Fruit fly (Drosophila melanogaster) whole organism, embryonic: ENCODE data around the gene Sfp65A.

ENCODE experiments used
- Antp ChIP-seq: fragments of 200-800 bp; sonication (Bioruptor generic); optimal IDR thresholded peaks from 3 replicates; lab custom pipeline; 2016; ENCODE audit warnings: missing biosample characterization, missing genetic modification characterization
- C15 ChIP-seq: fragments of 200-800 bp; sonication (Bioruptor generic); IDR thresholded peaks from 3 replicates; pipeline ENCODE4 v1.3.6; 2022; ENCODE audit warnings: missing biosample characterization, missing genetic modification characterization
- CG12299 ChIP-seq: fragments of 200-800 bp; sonication (Bioruptor generic); optimal IDR thresholded peaks from 2 replicates; lab custom pipeline; 2018; ENCODE audit warnings: missing biosample characterization, mild to moderate bottlenecking, missing genetic modification characterization
- CG15011 ChIP-seq: fragments of 200-800 bp; sonication (Bioruptor generic); optimal IDR thresholded peaks from 3 replicates; lab custom pipeline; 2018; ENCODE audit warnings: missing biosample characterization, mild to moderate bottlenecking, missing genetic modification characterization
- CG15479 ChIP-seq: fragments of 200-800 bp; sonication (Bioruptor generic); optimal IDR thresholded peaks from 3 replicates; lab custom pipeline; 2019; ENCODE audit warnings: missing biosample characterization, mild to moderate bottlenecking, missing genetic modification characterization, moderate library complexity
- CG1602 ChIP-seq: fragments of 200-800 bp; sonication (Bioruptor generic); optimal IDR thresholded peaks from 3 replicates; lab custom pipeline; 2016; ENCODE audit warnings: missing biosample characterization, missing genetic modification characterization
- CG1603 ChIP-seq: fragments of 200-800 bp; sonication (Bioruptor generic); optimal IDR thresholded peaks from 2 replicates; lab custom pipeline; 2019; ENCODE audit warnings: missing biosample characterization, mild to moderate bottlenecking, missing genetic modification characterization, moderate library complexity
- CG17385 ChIP-seq: fragments of 200-800 bp; sonication (Bioruptor generic); optimal IDR thresholded peaks from 3 replicates; lab custom pipeline; 2018; ENCODE audit warnings: missing biosample characterization, mild to moderate bottlenecking, missing genetic modification characterization
- CG17829 ChIP-seq: fragments of 200-800 bp; optimal IDR thresholded peaks from 2 replicates; lab custom pipeline; 2019; ENCODE audit warnings: missing biosample characterization, mild to moderate bottlenecking, missing genetic modification characterization, moderate library complexity
- CG2712 ChIP-seq: fragments of 200-800 bp; optimal IDR thresholded peaks from 3 replicates; lab custom pipeline; 2019; ENCODE audit warnings: missing biosample characterization, mild to moderate bottlenecking, missing genetic modification characterization, moderate library complexity
- CG30431 ChIP-seq: fragments of 200-800 bp; sonication (Bioruptor generic); optimal IDR thresholded peaks from 2 replicates; lab custom pipeline; 2017; ENCODE audit warnings: missing biosample characterization, missing genetic modification characterization
- CG3065 ChIP-seq: fragments of 200-800 bp; sonication (Bioruptor generic); optimal IDR thresholded peaks from 2 replicates; lab custom pipeline; 2016; ENCODE audit warnings: missing biosample characterization, missing genetic modification characterization
- CG3163 ChIP-seq: fragments of 200-800 bp; sonication (Bioruptor generic); optimal IDR thresholded peaks from 3 replicates; lab custom pipeline; 2016; ENCODE audit warnings: missing biosample characterization, missing genetic modification characterization
- CG32767 ChIP-seq: fragments of 200-800 bp; sonication (Bioruptor generic); IDR thresholded peaks from 2 replicates; pipeline ENCODE4 v1.3.6; 2022; ENCODE audit warnings: missing biosample characterization, missing genetic modification characterization
- CG3407 ChIP-seq: fragments of 200-800 bp; sonication (Bioruptor generic); optimal IDR thresholded peaks from 2 replicates; lab custom pipeline; 2018; ENCODE audit warnings: missing biosample characterization, mild to moderate bottlenecking, missing genetic modification characterization
- CG4282 ChIP-seq: fragments of 200-800 bp; sonication (Bioruptor generic); optimal IDR thresholded peaks from 2 replicates; lab custom pipeline; 2016; ENCODE audit warnings: missing biosample characterization, missing genetic modification characterization
- CG4730 ChIP-seq: fragments of 200-800 bp; sonication (Bioruptor generic); IDR thresholded peaks from 2 replicates; pipeline ENCODE4 v1.3.6; 2022; ENCODE audit warnings: missing biosample characterization, missing genetic modification characterization
- CG6254 ChIP-seq: fragments of 200-800 bp; sonication (Bioruptor generic); optimal IDR thresholded peaks from 3 replicates; lab custom pipeline; 2017; ENCODE audit warnings: mild to moderate bottlenecking, missing biosample characterization, missing genetic modification reagents, missing genetic modification characterization
- CG7556 ChIP-seq: fragments of 200-800 bp; sonication (Bioruptor generic); optimal IDR thresholded peaks from 2 replicates; lab custom pipeline; 2017; ENCODE audit warnings: missing biosample characterization, mild to moderate bottlenecking, missing genetic modification characterization
- CG7839 ChIP-seq: fragments of 200-800 bp; sonication (Bioruptor generic); optimal IDR thresholded peaks from 3 replicates; lab custom pipeline; 2018; ENCODE audit warnings: missing biosample characterization, mild to moderate bottlenecking, missing genetic modification characterization, moderate library complexity
- CG8924 ChIP-seq: fragments of 200-800 bp; optimal IDR thresholded peaks from 3 replicates; lab custom pipeline; 2019; ENCODE audit warnings: missing biosample characterization, mild to moderate bottlenecking, missing genetic modification characterization, moderate library complexity
- CG8944 ChIP-seq: fragments of 200-800 bp; sonication (Bioruptor generic); optimal IDR thresholded peaks from 3 replicates; lab custom pipeline; 2016; ENCODE audit warnings: missing biosample characterization, missing genetic modification characterization
- D ChIP-seq, 2 experiments: fragments of 200-800 bp in 1 of 2; fragments of >200 bp in 1 of 2; sonication (Bioruptor generic) in 1 of 2; optimal IDR thresholded peaks; 2 replicates in 1 of 2; 3 replicates in 1 of 2; lab custom pipeline; 2017; ENCODE audit warnings: mild to moderate bottlenecking in 1 of 2, missing biosample characterization in 1 of 2, missing genetic modification characterization in 1 of 2, missing genetic modification reagents in 1 of 2
- Fer3 ChIP-seq: fragments of 200-800 bp; sonication (Bioruptor generic); optimal IDR thresholded peaks from 2 replicates; lab custom pipeline; 2018; ENCODE audit warnings: missing biosample characterization, mild to moderate bottlenecking, missing genetic modification characterization, moderate library complexity
- H15 ChIP-seq: fragments of 200-800 bp; sonication (Bioruptor generic); IDR thresholded peaks from 3 replicates; pipeline ENCODE4 v1.3.6; 2022; ENCODE audit warnings: missing biosample characterization, missing genetic modification characterization
- H2.0 ChIP-seq: fragments of 200-800 bp; sonication (Bioruptor generic); IDR thresholded peaks from 2 replicates; pipeline ENCODE4 v1.3.6; 2022; ENCODE audit warnings: missing biosample characterization, missing genetic modification characterization
- Neu2 ChIP-seq: fragments of 200-800 bp; sonication (Bioruptor generic); optimal IDR thresholded peaks from 3 replicates; lab custom pipeline; 2016; ENCODE audit warnings: missing biosample characterization, missing genetic modification characterization, borderline replicate concordance
- Rfx ChIP-seq: fragments of 200-800 bp; sonication (Bioruptor generic); IDR thresholded peaks from 2 replicates; pipeline ENCODE4 v1.3.6; 2022; ENCODE audit warnings: missing biosample characterization, missing genetic modification characterization
- Side ChIP-seq: fragments of 200-800 bp; sonication (Bioruptor generic); optimal IDR thresholded peaks from 2 replicates; lab custom pipeline; 2016; ENCODE audit warnings: missing biosample characterization, missing genetic modification characterization
- Six4 ChIP-seq: fragments of 200-800 bp; sonication (Bioruptor generic); optimal IDR thresholded peaks from 2 replicates; lab custom pipeline; 2016; ENCODE audit warnings: missing biosample characterization, missing genetic modification characterization
- al ChIP-seq: fragments of 200-800 bp; sonication (Bioruptor generic); IDR thresholded peaks from 2 replicates; pipeline ENCODE4 v1.3.6; 2022; ENCODE audit warnings: missing biosample characterization, missing genetic modification characterization
- ara ChIP-seq: fragments of 200-800 bp; sonication (Bioruptor generic); IDR thresholded peaks from 2 replicates; pipeline ENCODE4 v1.3.6; 2022; ENCODE audit warnings: missing biosample characterization, missing genetic modification characterization
- bcd ChIP-seq: fragments of 200-800 bp; sonication (Bioruptor generic); optimal IDR thresholded peaks from 2 replicates; lab custom pipeline; 2017; ENCODE audit warnings: missing biosample characterization, mild to moderate bottlenecking, missing genetic modification characterization
- bsh ChIP-seq, 2 experiments: fragments of 200-800 bp; sonication (Bioruptor generic); optimal IDR thresholded peaks; 2 replicates each; lab custom pipeline; 2017 to 2018; ENCODE audit warnings: mild to moderate bottlenecking in 2 of 2, missing biosample characterization in 2 of 2, missing genetic modification characterization in 2 of 2, moderate library complexity in 1 of 2
- btn ChIP-seq: fragments of 200-800 bp; sonication (Bioruptor generic); optimal IDR thresholded peaks from 2 replicates; lab custom pipeline; 2016; ENCODE audit warnings: missing biosample characterization, missing genetic modification characterization
- chinmo ChIP-seq: fragments of 200-800 bp; sonication (Bioruptor generic); IDR thresholded peaks from 4 replicates; pipeline ENCODE4 v1.3.6; 2022; ENCODE audit warnings: missing biosample characterization, missing genetic modification characterization; ENCODE audit not compliant: partially characterized antibody
- chm ChIP-seq: fragments of 200-800 bp; sonication (Bioruptor generic); IDR thresholded peaks from 2 replicates; pipeline ENCODE4 v1.3.6; 2022; ENCODE audit warnings: missing biosample characterization, missing genetic modification characterization
- fd102C ChIP-seq: fragments of 200-800 bp; sonication (Bioruptor generic); optimal IDR thresholded peaks from 2 replicates; lab custom pipeline; 2018; ENCODE audit warnings: missing biosample characterization, mild to moderate bottlenecking, missing genetic modification characterization, moderate library complexity
- gcm ChIP-seq: fragments of 200-800 bp; sonication (Bioruptor generic); optimal IDR thresholded peaks from 2 replicates; lab custom pipeline; 2019; ENCODE audit warnings: missing biosample characterization, mild to moderate bottlenecking, missing genetic modification characterization, moderate library complexity
- gcm2 ChIP-seq: fragments of 200-800 bp; sonication (Bioruptor generic); optimal IDR thresholded peaks from 2 replicates; lab custom pipeline; 2016; ENCODE audit warnings: missing biosample characterization, missing genetic modification characterization
- gem ChIP-seq: fragments of 200-800 bp; sonication (Bioruptor generic); optimal IDR thresholded peaks from 2 replicates; lab custom pipeline; 2019; ENCODE audit warnings: missing biosample characterization, mild to moderate bottlenecking, missing genetic modification characterization, moderate library complexity
- mam ChIP-seq: fragments of 200-800 bp; sonication (Bioruptor generic); optimal IDR thresholded peaks from 3 replicates; lab custom pipeline; 2016; ENCODE audit warnings: missing biosample characterization, missing genetic modification characterization
- nmo ChIP-seq: fragments of 200-800 bp; sonication (Bioruptor generic); optimal IDR thresholded peaks from 2 replicates; lab custom pipeline; 2018; ENCODE audit warnings: missing biosample characterization, mild to moderate bottlenecking, missing genetic modification characterization, moderate library complexity
- sisA ChIP-seq: fragments of 200-800 bp; sonication (Bioruptor generic); IDR thresholded peaks from 2 replicates; pipeline ENCODE4 v1.3.6; 2022; ENCODE audit warnings: missing biosample characterization, missing genetic modification characterization
- tap ChIP-seq: fragments of 200-800 bp; optimal IDR thresholded peaks from 3 replicates; lab custom pipeline; 2019; ENCODE audit warnings: missing biosample characterization, mild to moderate bottlenecking, missing genetic modification characterization, moderate library complexity
- trh ChIP-seq: fragments of 200-800 bp; sonication (Bioruptor generic); optimal IDR thresholded peaks from 2 replicates; lab custom pipeline; 2016; ENCODE audit warnings: missing biosample characterization, missing genetic modification characterization
- twi ChIP-seq: fragments of 200-800 bp; optimal IDR thresholded peaks from 2 replicates; lab custom pipeline; 2019; ENCODE audit warnings: missing biosample characterization, mild to moderate bottlenecking, missing genetic modification characterization, moderate library complexity
- vfl ChIP-seq: fragments of 200-800 bp; sonication (Bioruptor generic); optimal IDR thresholded peaks from 2 replicates; lab custom pipeline; 2016; ENCODE audit warnings: missing biosample characterization, missing genetic modification characterization
- z ChIP-seq: fragments of 200-800 bp; sonication (Bioruptor generic); IDR thresholded peaks from 3 replicates; pipeline ENCODE4 v1.3.6; 2022; ENCODE audit warnings: missing biosample characterization, missing genetic modification characterization

Sfp65A gene

dm6 chr3L:6400062-6400750 lies 50.1 kb downstream of the Sfp65A start, which contains the start of gene CG42747 (continued):
- TF ChIP-seq D (optimal IDR thresholded peaks at IDR 0.05; lab: Kevin White, UChicago): no peak
- TF ChIP-seq D (GFP tag; optimal IDR thresholded peaks at IDR 0.05; lab: Kevin White, UChicago): peak; percentile 75
- no peak for TF ChIP-seq trh (GFP tag; lab: Kevin White, UChicago)
- TF ChIP-seq bcd (GFP tag; lab: Kevin White, UChicago): peak; percentile 62
- peak; percentile 93 for TF ChIP-seq CG1603 (tag; lab: Kevin White, UChicago)
- peak; percentile 5 for TF ChIP-seq gcm2
- peak; percentile 37 for TF ChIP-seq CG12299 (tag; lab: Kevin White, UChicago)
- peak; percentile 99 for TF ChIP-seq z
- no peak for TF ChIP-seq al (GFP tag; lab: Robert Waterston, UW)
- peak; percentile 63 for TF ChIP-seq Six4 (GFP tag; lab: Kevin White, UChicago)
- TF ChIP-seq ara (GFP tag; lab: Robert Waterston, UW): peak; percentile 66; the same call in 1 of the 2 replicates
- peak; percentile 77 for TF ChIP-seq CG7556 (GFP tag; lab: Kevin White, UChicago)
- peak; percentile 86 for TF ChIP-seq CG6254 (GFP tag; lab: Kevin White, UChicago)
- TF ChIP-seq CG7839 (tag; lab: Kevin White, UChicago): peak; percentile 81
- peak; percentile 92; the same call in 3 of the 4 replicates for TF ChIP-seq chinmo (GFP tag; lab: Robert Waterston, UW)
- peak; percentile 67 for TF ChIP-seq CG3407
- no peak for TF ChIP-seq CG15011 (GFP tag; lab: Kevin White, UChicago)
- TF ChIP-seq nmo (GFP tag; lab: Kevin White, UChicago): peak; percentile 85
- TF ChIP-seq H15 (GFP tag; lab: Robert Waterston, UW): 0 out of 3 replicates have a peak, but pooled peaks have one; percentile 4
- TF ChIP-seq bsh (GFP tag; optimal IDR thresholded peaks at IDR 0.05; lab: Kevin White, UChicago): peak; percentile 76 to 92
- peak; percentile 91 for TF ChIP-seq CG2712 (tag; lab: Kevin White, UChicago)
- peak; percentile 29 for TF ChIP-seq Neu2
- no peak for TF ChIP-seq C15 (GFP tag; lab: Robert Waterston, UW)
- TF ChIP-seq sisA (GFP tag; lab: Robert Waterston, UW): peak; percentile 53; the same call in 1 of the 2 replicates
- peak; percentile 62 for TF ChIP-seq chm
- peak; percentile 27 for TF ChIP-seq twi (tag; lab: Kevin White, UChicago)
- peak; percentile 61 for TF ChIP-seq CG1602 (GFP tag; lab: Kevin White, UChicago)
- TF ChIP-seq CG3163 (GFP tag; lab: Kevin White, UChicago): peak; percentile 15
- peak; percentile 86 for TF ChIP-seq gcm (GFP tag; lab: Kevin White, UChicago)
- no peak for TF ChIP-seq CG32767 (GFP tag; lab: Robert Waterston, UW)
- TF ChIP-seq CG17385 (GFP tag; lab: Kevin White, UChicago): peak; percentile 56
- peak; percentile 6 for TF ChIP-seq CG3065 (GFP tag; lab: Kevin White, UChicago)
- peak; percentile 82 for TF ChIP-seq CG15479
- TF ChIP-seq btn (GFP tag; lab: Kevin White, UChicago): peak; percentile 68
- TF ChIP-seq CG4730 (GFP tag; lab: Robert Waterston, UW): peak; percentile 42; the same call in 1 of the 2 replicates
- TF ChIP-seq CG17829: peak; percentile 89
- TF ChIP-seq Antp (GFP tag; lab: Kevin White, UChicago): peak; percentile 58
- peak; percentile 28 for TF ChIP-seq mam
- TF ChIP-seq gem (tag; lab: Kevin White, UChicago): peak; percentile 92
- peak; percentile 80 for TF ChIP-seq CG30431 (GFP tag; lab: Kevin White, UChicago)
- no peak for TF ChIP-seq Rfx
- no peak for TF ChIP-seq H2.0 (GFP tag; lab: Robert Waterston, UW)
- no peak for TF ChIP-seq fd102C
- TF ChIP-seq CG4282 (GFP tag; lab: Kevin White, UChicago): no peak
- peak; percentile 63 for TF ChIP-seq tap (tag; lab: Kevin White, UChicago)
- peak; percentile 78 for TF ChIP-seq CG8924 (tag; lab: Kevin White, UChicago)
- TF ChIP-seq CG8944 (GFP tag; lab: Kevin White, UChicago): peak; percentile 56
- no peak for TF ChIP-seq vfl (GFP tag; lab: Kevin White, UChicago)
- peak; percentile 63 for TF ChIP-seq Fer3 (tag; lab: Kevin White, UChicago)
- peak; percentile 57 for TF ChIP-seq Side (GFP tag; lab: Kevin White, UChicago)
